Worm (Caenorhabditis elegans): ENCODE results near the gene K08D10.14.

DNA sequence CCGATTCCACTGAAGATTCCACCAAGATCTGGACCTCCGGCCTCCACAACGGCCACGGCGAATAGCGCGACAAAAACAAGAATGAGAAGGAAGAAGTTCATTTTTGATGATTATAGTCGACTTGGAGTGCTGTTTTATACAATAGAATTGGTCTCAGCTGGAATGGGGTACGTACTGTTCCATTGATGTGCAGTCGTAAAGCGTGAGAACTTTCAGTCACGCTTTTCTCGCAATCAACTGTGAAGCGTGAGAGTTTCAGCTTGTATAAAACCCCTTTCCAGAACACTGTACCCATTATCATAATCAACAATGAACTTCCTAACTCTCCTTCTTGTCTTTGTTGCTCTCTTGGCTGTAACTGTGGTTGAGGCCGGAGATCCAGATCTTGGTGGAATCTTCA lies 39.1 kb upstream of the K08D10.14 start, which contains the start of the genes F49F1.4 and F49F1.2:
- TF ChIP-seq ceh-45 (GFP tag; IDR thresholded peaks at IDR 0.05), result no peak
- no peak for TF ChIP-seq hlh-8 (tag; optimal IDR thresholded peaks at IDR 0.05)
- no peak for TF ChIP-seq elt-4 (tag; optimal IDR thresholded peaks at IDR 0.05)
- no peak for TF ChIP-seq ztf-16 (tag; optimal IDR thresholded peaks at IDR 0.05)
- TF ChIP-seq ama-1 (optimal IDR thresholded peaks at IDR 0.05), result no peak
- no peak for TF ChIP-seq sox-2 (GFP tag; IDR thresholded peaks at IDR 0.05)
- no peak for TF ChIP-seq elt-2 (tag; optimal IDR thresholded peaks at IDR 0.05)
- TF ChIP-seq ceh-34 (tag; optimal IDR thresholded peaks at IDR 0.05), result no peak
- TF ChIP-seq ahr-1 (tag; optimal IDR thresholded peaks at IDR 0.05), result no peak
- TF ChIP-seq nfya-1 (tag; optimal IDR thresholded peaks at IDR 0.05), result no peak
- TF ChIP-seq hlh-15 (tag; optimal IDR thresholded peaks at IDR 0.05), result no peak
- no peak for TF ChIP-seq F13H6.1 (tag; optimal IDR thresholded peaks at IDR 0.05)
- TF ChIP-seq pha-4 (tag; optimal IDR thresholded peaks at IDR 0.05), result no peak

Measured in whole organism, late embryonic.